Worm (Caenorhabditis elegans) whole organism, late embryonic: ENCODE results near the gene F18E2.15.

Source experiments
- C38D4.7 ChIP-seq: fragments of 200-800 bp; sonication (Bioruptor generic); optimal IDR thresholded peaks from 2 replicates; lab custom pipeline; 2018; ENCODE audit warnings: mild to moderate bottlenecking, missing genetic modification characterization, moderate library complexity, missing compliant biosample characterization
- F13H6.1 ChIP-seq: sonication (generic microtip); optimal IDR thresholded peaks from 2 replicates; lab custom pipeline; 2016; ENCODE audit warnings: missing genetic modification characterization, missing compliant biosample characterization
- K09A11.1 ChIP-seq: sonication (generic microtip); optimal IDR thresholded peaks from 2 replicates; lab custom pipeline; 2017; ENCODE audit warnings: antibody characterized with exemption, mild to moderate bottlenecking, missing genetic modification characterization, missing compliant biosample characterization; ENCODE audit not compliant: insufficient read depth
- T23F11.4 ChIP-seq: fragments of 200-800 bp; sonication (Bioruptor generic); optimal IDR thresholded peaks from 2 replicates; lab custom pipeline; 2018; ENCODE audit warnings: mild to moderate bottlenecking, missing genetic modification characterization, missing compliant biosample characterization
- Y22D7AL.16 ChIP-seq: sonication (generic microtip); optimal IDR thresholded peaks from 2 replicates; lab custom pipeline; 2016; ENCODE audit warnings: missing genetic modification characterization, missing compliant biosample characterization
- ahr-1 ChIP-seq: sonication (generic microtip); optimal IDR thresholded peaks from 2 replicates; lab custom pipeline; 2016; ENCODE audit warnings: missing genetic modification characterization, missing compliant biosample characterization
- ama-1 ChIP-seq: fragments of 150-350 bp; optimal IDR thresholded peaks from 2 replicates; lab custom pipeline; 2014
- ceh-14 ChIP-seq: sonication (generic microtip); optimal IDR thresholded peaks from 2 replicates; lab custom pipeline; 2016; ENCODE audit warnings: missing genotype, missing genetic modification characterization, missing compliant biosample characterization
- ceh-19 ChIP-seq: fragments of 200-800 bp; sonication (Bioruptor generic); optimal IDR thresholded peaks from 2 replicates; lab custom pipeline; 2018; ENCODE audit warnings: mild to moderate bottlenecking, missing genetic modification characterization, missing compliant biosample characterization
- ceh-2 ChIP-seq: sonication (generic microtip); optimal IDR thresholded peaks from 2 replicates; lab custom pipeline; 2016; ENCODE audit warnings: missing genotype, missing genetic modification characterization, missing compliant biosample characterization
- ceh-22 ChIP-seq: sonication (generic microtip); optimal IDR thresholded peaks from 2 replicates; lab custom pipeline; 2017; ENCODE audit warnings: missing biosample characterization, missing genetic modification characterization
- ceh-24 ChIP-seq: sonication (generic microtip); optimal IDR thresholded peaks from 2 replicates; lab custom pipeline; 2016; ENCODE audit warnings: mild to moderate bottlenecking, missing genetic modification characterization, missing compliant biosample characterization
- ceh-6 ChIP-seq: fragments of 200-800 bp; sonication (Bioruptor generic); optimal IDR thresholded peaks from 2 replicates; lab custom pipeline; 2018; ENCODE audit warnings: mild to moderate bottlenecking, missing genetic modification characterization, missing compliant biosample characterization
- che-1 ChIP-seq: sonication (generic microtip); optimal IDR thresholded peaks from 2 replicates; lab custom pipeline; 2016; ENCODE audit warnings: mild to moderate bottlenecking, missing genetic modification characterization, missing compliant biosample characterization
- elt-2 ChIP-seq: sonication (generic microtip); optimal IDR thresholded peaks from 2 replicates; lab custom pipeline; 2016; ENCODE audit warnings: missing genetic modification reagents, missing genetic modification characterization, missing compliant biosample characterization
- elt-4 ChIP-seq: sonication (generic microtip); optimal IDR thresholded peaks from 2 replicates; lab custom pipeline; 2016; ENCODE audit warnings: missing genetic modification characterization, missing compliant biosample characterization
- ets-4 ChIP-seq: sonication (generic microtip); optimal IDR thresholded peaks from 2 replicates; lab custom pipeline; 2016; ENCODE audit warnings: missing genetic modification characterization, missing compliant biosample characterization
- fax-1 ChIP-seq: sonication (generic microtip); optimal IDR thresholded peaks from 2 replicates; lab custom pipeline; 2016; ENCODE audit warnings: missing genotype, missing genetic modification characterization, missing compliant biosample characterization
- hlh-13 ChIP-seq: fragments of 200-800 bp; sonication (Bioruptor generic); optimal IDR thresholded peaks from 2 replicates; lab custom pipeline; 2018; ENCODE audit warnings: mild to moderate bottlenecking, missing genetic modification characterization, missing compliant biosample characterization
- hlh-30 ChIP-seq: sonication (generic microtip); optimal IDR thresholded peaks from 2 replicates; lab custom pipeline; 2017; ENCODE audit warnings: antibody characterized with exemption, missing genetic modification characterization, missing compliant biosample characterization; ENCODE audit not compliant: insufficient read depth
- hlh-6 ChIP-seq: sonication (generic microtip); optimal IDR thresholded peaks from 2 replicates; lab custom pipeline; 2016; ENCODE audit warnings: missing genotype, missing genetic modification characterization, missing compliant biosample characterization
- lim-6 ChIP-seq: sonication (generic microtip); optimal IDR thresholded peaks from 2 replicates; lab custom pipeline; 2016; ENCODE audit warnings: missing genetic modification characterization, missing compliant biosample characterization
- lin-11 ChIP-seq: fragments of 200-800 bp; sonication (Bioruptor generic); optimal IDR thresholded peaks from 2 replicates; lab custom pipeline; 2018; ENCODE audit warnings: mild to moderate bottlenecking, missing genetic modification characterization, missing compliant biosample characterization
- madf-2 ChIP-seq: sonication (generic microtip); optimal IDR thresholded peaks from 2 replicates; lab custom pipeline; 2017; ENCODE audit warnings: missing genetic modification characterization, missing compliant biosample characterization
- nhr-232 ChIP-seq: sonication (generic microtip); optimal IDR thresholded peaks from 2 replicates; lab custom pipeline; 2016; ENCODE audit warnings: missing genetic modification characterization, missing compliant biosample characterization
- pag-3 ChIP-seq: sonication (generic microtip); optimal IDR thresholded peaks from 2 replicates; lab custom pipeline; 2016; ENCODE audit warnings: missing compliant biosample characterization, missing genetic modification characterization, borderline replicate concordance
- pha-2 ChIP-seq: sonication (generic microtip); optimal IDR thresholded peaks from 2 replicates; lab custom pipeline; 2017; ENCODE audit warnings: mild to moderate bottlenecking, missing genetic modification characterization, missing compliant biosample characterization
- pqm-1 ChIP-seq: sonication (generic microtip); optimal IDR thresholded peaks from 2 replicates; lab custom pipeline; 2016; ENCODE audit warnings: missing genetic modification characterization, missing compliant biosample characterization
- pros-1 ChIP-seq: fragments of 150-350 bp; optimal IDR thresholded peaks from 2 replicates; lab custom pipeline; 2014; ENCODE audit warnings: missing biosample characterization, missing genetic modification reagents, missing genetic modification characterization
- ref-2 ChIP-seq: sonication (generic microtip); optimal IDR thresholded peaks from 2 replicates; lab custom pipeline; 2016; ENCODE audit warnings: missing genetic modification characterization, missing compliant biosample characterization
- rnt-1 ChIP-seq: sonication (generic microtip); optimal IDR thresholded peaks from 2 replicates; lab custom pipeline; 2016; ENCODE audit warnings: missing genetic modification characterization, missing compliant biosample characterization
- sox-4 ChIP-seq: sonication (generic microtip); optimal IDR thresholded peaks from 2 replicates; lab custom pipeline; 2017; ENCODE audit warnings: mild to moderate bottlenecking, missing genetic modification characterization, inconsistent platforms, missing compliant biosample characterization
- tbx-7 ChIP-seq: sonication (generic microtip); optimal IDR thresholded peaks from 2 replicates; lab custom pipeline; 2016; ENCODE audit warnings: missing genotype, missing genetic modification characterization, missing compliant biosample characterization
- unc-3 ChIP-seq, 2 experiments: fragments of 200-800 bp in 1 of 2; sonication (Bioruptor generic) in 1 of 2; sonication (generic microtip) in 1 of 2; conservative IDR thresholded peaks in 1 of 2; optimal IDR thresholded peaks in 1 of 2; 2 replicates each; pipeline versions ENCODE4 v1.3.6 to Lab custom; 2016 to 2022; ENCODE audit warnings: missing compliant biosample characterization in 2 of 2, missing genetic modification characterization in 2 of 2, missing genetic modification reagents in 1 of 2
- unc-42 ChIP-seq: sonication (generic microtip); optimal IDR thresholded peaks from 2 replicates; lab custom pipeline; 2016; ENCODE audit warnings: missing genotype, missing genetic modification characterization, missing compliant biosample characterization
- unc-86 ChIP-seq: sonication (generic microtip); optimal IDR thresholded peaks from 2 replicates; lab custom pipeline; 2016; ENCODE audit warnings: missing genetic modification characterization, missing compliant biosample characterization
- zip-5 ChIP-seq: sonication (generic microtip); optimal IDR thresholded peaks from 2 replicates; lab custom pipeline; 2016; ENCODE audit warnings: missing genetic modification characterization, missing compliant biosample characterization
- ztf-16 ChIP-seq: sonication (generic microtip); optimal IDR thresholded peaks from 2 replicates; lab custom pipeline; 2017; ENCODE audit warnings: missing genetic modification characterization, missing compliant biosample characterization

Gene F18E2.15

ce11 chrV:12780248-12780647, 19.4 kb upstream of the F18E2.15 start (continued):
- TF ChIP-seq pag-3 (peak; percentile 71), zip-5 (tag; lab: Kevin White, UChicago) (peak; percentile 82), hlh-30 (tag; lab: Kevin White, UChicago) (peak; percentile 30), ceh-19 (GFP tag; lab: Kevin White, UChicago) (peak; percentile 95), K09A11.1 (tag; lab: Kevin White, UChicago) (peak; percentile 68), fax-1 (tag; lab: Kevin White, UChicago) (peak; percentile 88), madf-2 (peak; percentile 91), F13H6.1 (tag; lab: Kevin White, UChicago) (peak; percentile 81), unc-86 (tag; lab: Kevin White, UChicago) (peak; percentile 88), ztf-16 (tag; lab: Kevin White, UChicago) (peak; percentile 91), ahr-1 (tag; lab: Kevin White, UChicago) (peak; percentile 67), pha-2 (peak; percentile 92), elt-4 (tag; lab: Kevin White, UChicago) (peak; percentile 84), ceh-22 (tag; lab: Kevin White, UChicago) (no peak), ceh-6 (GFP tag; lab: Kevin White, UChicago) (peak; percentile 92), ama-1 (no peak), nhr-232 (tag; lab: Kevin White, UChicago) (peak; percentile 89), ceh-14 (tag; lab: Kevin White, UChicago) (peak; percentile 88), ets-4 (tag; lab: Kevin White, UChicago) (peak; percentile 48), T23F11.4 (GFP tag; lab: Kevin White, UChicago) (peak; percentile 90), unc-3 (GFP tag; conservative IDR thresholded peaks at IDR 0.05; lab: Robert Waterston, UW) (peak; percentile 96), unc-3 (tag; optimal IDR thresholded peaks at IDR 0.05; lab: Kevin White, UChicago) (peak; percentile 84), sox-4 (tag; lab: Kevin White, UChicago) (peak; percentile 94), lin-11 (tag; lab: Kevin White, UChicago) (peak; percentile 86), rnt-1 (tag; lab: Kevin White, UChicago) (peak; percentile 69), tbx-7 (no peak), che-1 (peak; percentile 90), unc-42 (tag; lab: Kevin White, UChicago) (peak; percentile 68), pros-1 (tag; lab: Kevin White, UChicago) (no peak), ceh-24 (tag; lab: Kevin White, UChicago) (peak; percentile 47)

- TF ChIP-seq ahr-1 (tag; lab: Kevin White, UChicago) (no peak), fax-1 (tag; lab: Kevin White, UChicago) (no peak), ets-4 (tag; lab: Kevin White, UChicago) (no peak), hlh-30 (tag; lab: Kevin White, UChicago) (no peak), che-1 (no peak), ref-2 (no peak), ceh-2 (no peak), elt-4 (tag; lab: Kevin White, UChicago) (no peak), lim-6 (tag; lab: Kevin White, UChicago) (no peak), sox-4 (tag; lab: Kevin White, UChicago) (no peak), hlh-13 (GFP tag; lab: Kevin White, UChicago) (no peak), ama-1 (no peak), ztf-16 (tag; lab: Kevin White, UChicago) (no peak), C38D4.7 (GFP tag; lab: Kevin White, UChicago) (no peak), pag-3 (no peak), hlh-6 (tag; lab: Kevin White, UChicago) (no peak), unc-86 (tag; lab: Kevin White, UChicago) (no peak), elt-2 (tag; lab: Kevin White, UChicago) (no peak)
These were observed 13.0 kb upstream of the F18E2.15 start for ce11 chrV:12773852-12774251.

- no peak for TF ChIP-seq fax-1 (tag; lab: Kevin White, UChicago)
- TF ChIP-seq K09A11.1 (tag; lab: Kevin White, UChicago), result no peak
- TF ChIP-seq Y22D7AL.16 (tag; lab: Kevin White, UChicago), result no peak
- TF ChIP-seq pqm-1 (tag; lab: Kevin White, UChicago), result no peak
- TF ChIP-seq lim-6 (tag; lab: Kevin White, UChicago), result no peak
These were observed 12.4 kb upstream of the F18E2.15 start, which contains the start of gene ZC455.1 for ce11 chrV:12773222-12773621. Gene ZC455.1, plus strand, starts transcription at chrV:12773522.
